Fruit fly (Drosophila melanogaster) whole organism: ENCODE data around the gene ArgRS.

Experiments used
- CG8478 ChIP-seq: fragments of >200 bp; optimal IDR thresholded peaks from 2 replicates; lab custom pipeline; 2018; ENCODE audit warnings: inconsistent platforms
- Dll ChIP-seq: fragments of >200 bp; optimal IDR thresholded peaks from 2 replicates; lab custom pipeline; 2017
- EcR ChIP-seq, 2 experiments: fragments of >200 bp; optimal IDR thresholded peaks; 2 replicates each; lab custom pipeline; 2017; ENCODE audit warnings: missing biosample characterization in 2 of 2, missing genetic modification characterization in 2 of 2, missing genetic modification reagents in 2 of 2
- pan ChIP-seq: fragments of >200 bp; optimal IDR thresholded peaks from 2 replicates; lab custom pipeline; 2017
- psq ChIP-seq: fragments of >200 bp; optimal IDR thresholded peaks from 2 replicates; lab custom pipeline; 2017
- usp ChIP-seq: fragments of >200 bp; optimal IDR thresholded peaks from 2 replicates; lab custom pipeline; 2017; ENCODE audit warnings: missing biosample characterization, missing genetic modification characterization, mixed read lengths

ArgRS gene

DNA sequence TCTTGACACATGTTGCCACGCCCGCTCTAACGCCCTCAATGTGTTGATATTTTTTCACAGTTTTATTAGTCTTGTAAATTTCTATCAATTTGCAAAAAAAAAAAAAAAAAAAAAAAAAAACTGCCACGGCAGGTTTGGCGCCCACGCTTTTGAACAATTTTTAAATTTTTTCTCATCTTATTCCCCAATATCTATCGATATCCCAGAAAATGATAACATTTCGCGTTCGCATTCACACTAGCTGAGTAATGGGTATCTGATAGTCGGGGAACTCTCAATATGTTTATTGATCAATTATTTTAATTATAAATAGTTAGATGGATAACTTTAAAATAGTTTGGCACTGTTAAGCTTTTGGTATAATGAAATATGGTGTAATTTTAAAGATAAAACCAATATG lies 2.6 kb downstream of the ArgRS start:
- no peak for TF ChIP-seq psq (lab: Kevin White, UChicago)
- no peak for TF ChIP-seq usp
- no peak for TF ChIP-seq CG8478
- no peak for TF ChIP-seq EcR (GFP tag; optimal IDR thresholded peaks at IDR 0.05; lab: Kevin White, UChicago)
- no peak for TF ChIP-seq pan (lab: Kevin White, UChicago)
- TF ChIP-seq Dll, result no peak

DNA sequence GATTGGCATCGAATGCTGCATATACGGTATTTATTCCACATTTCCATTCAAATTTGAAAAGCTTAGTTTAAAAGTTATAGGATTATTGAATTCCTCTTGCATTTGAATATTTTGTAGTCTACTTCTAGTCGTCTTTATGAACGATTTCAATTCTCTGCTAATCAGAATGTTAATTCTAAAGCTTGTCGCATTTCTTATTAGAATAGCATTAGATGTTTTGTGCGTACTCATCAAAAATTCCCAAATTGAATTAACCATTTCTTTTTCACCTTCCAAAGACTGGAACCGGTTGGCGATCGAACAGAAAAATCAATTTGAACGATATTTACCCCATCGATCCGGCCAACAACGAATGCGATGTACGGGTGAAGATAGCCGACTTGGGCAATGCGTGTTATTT lies 3.9 kb downstream of the ArgRS start:
- TF ChIP-seq EcR (GFP tag; optimal IDR thresholded peaks at IDR 0.05; lab: Kevin White, UChicago) (no peak), usp (no peak), psq (lab: Kevin White, UChicago) (no peak), Dll (no peak), pan (lab: Kevin White, UChicago) (no peak), CG8478 (no peak)

- TF ChIP-seq psq (lab: Kevin White, UChicago) (no peak), usp (no peak), CG8478 (no peak), EcR (GFP tag; optimal IDR thresholded peaks at IDR 0.05; lab: Kevin White, UChicago) (no peak), Dll (no peak), pan (lab: Kevin White, UChicago) (no peak)
Measured at dm6 chrX:15837530-15837929, 6.4 kb downstream of the ArgRS start, which contains the start of gene CG8565. Gene CG8565, plus strand, starts transcription at chrX:15837830.

dm6 chrX:15835393-15835792 lies 8.6 kb downstream of the ArgRS start, which contains the start of gene Chc:
Gene Chc, minus strand, starts transcription at chrX:15835490.
- TF ChIP-seq pan (lab: Kevin White, UChicago) (no peak), EcR (GFP tag; optimal IDR thresholded peaks at IDR 0.05; lab: Kevin White, UChicago) (no peak), CG8478 (no peak), psq (lab: Kevin White, UChicago) (no peak), Dll (no peak), usp (no peak)

DNA sequence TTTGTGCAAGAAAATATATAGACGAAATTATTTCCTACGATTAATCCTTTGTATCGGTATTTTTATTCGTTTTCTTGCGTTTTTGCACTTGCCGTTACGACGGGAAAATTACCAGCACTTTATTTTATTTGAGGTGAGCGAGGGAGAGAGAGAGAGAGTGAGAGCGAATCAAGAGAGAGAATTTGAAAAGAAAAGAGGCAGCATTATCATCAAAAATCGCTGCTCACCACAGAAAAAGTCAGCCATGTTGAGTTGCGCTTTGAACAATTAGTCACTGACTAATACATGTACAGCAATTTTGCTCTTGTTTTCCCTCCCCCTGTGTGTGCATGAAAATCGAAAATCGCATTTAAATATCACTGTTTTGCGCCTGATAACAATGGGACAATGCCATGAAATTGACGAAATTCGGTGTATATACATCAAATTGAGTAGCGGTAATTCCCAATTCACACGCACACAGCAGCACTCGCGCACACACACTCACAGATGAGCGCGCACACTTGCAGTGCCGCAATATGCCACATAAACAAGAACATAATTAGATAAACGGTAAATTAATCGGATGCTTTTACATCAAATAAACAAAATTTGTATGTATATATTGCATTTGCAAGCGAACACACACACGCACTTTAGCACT lies 9.2 kb downstream of the ArgRS start:
- TF ChIP-seq Dll (no peak), psq (lab: Kevin White, UChicago) (no peak), pan (lab: Kevin White, UChicago) (no peak), usp (no peak), EcR (GFP tag; optimal IDR thresholded peaks at IDR 0.05; lab: Kevin White, UChicago) (no peak), CG8478 (no peak)

DNA sequence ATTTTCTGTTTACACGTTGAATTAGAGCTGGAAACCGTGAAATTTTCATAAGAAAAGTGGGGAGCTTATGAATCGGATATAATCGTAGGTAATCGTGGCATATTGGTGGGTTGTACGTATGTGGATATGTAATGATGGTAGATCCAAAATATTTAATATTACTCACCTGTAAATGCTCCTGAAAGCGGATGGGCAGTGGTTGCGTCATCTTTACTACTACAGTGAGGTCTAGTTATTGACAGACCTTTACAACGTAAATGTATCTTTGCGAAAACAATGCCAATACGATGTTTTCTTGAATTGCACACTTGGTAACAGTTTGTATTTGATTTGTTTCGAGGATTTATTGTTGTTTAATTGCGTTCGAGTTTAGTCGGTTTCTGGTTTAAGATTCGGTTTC lies 10.0 kb downstream of the ArgRS start:
- TF ChIP-seq usp (no peak), Dll (no peak), pan (lab: Kevin White, UChicago) (no peak), CG8478 (no peak), EcR (GFP tag; optimal IDR thresholded peaks at IDR 0.05; lab: Kevin White, UChicago) (no peak), psq (lab: Kevin White, UChicago) (no peak)

dm6 chrX:15822363-15822762 lies 21.6 kb downstream of the ArgRS start:
- TF ChIP-seq Dll, result no peak
- TF ChIP-seq CG8478, result no peak
- no peak for TF ChIP-seq psq (lab: Kevin White, UChicago)
- no peak for TF ChIP-seq EcR (GFP tag; optimal IDR thresholded peaks at IDR 0.05; lab: Kevin White, UChicago)
- TF ChIP-seq pan (lab: Kevin White, UChicago), result no peak
- no peak for TF ChIP-seq usp

DNA sequence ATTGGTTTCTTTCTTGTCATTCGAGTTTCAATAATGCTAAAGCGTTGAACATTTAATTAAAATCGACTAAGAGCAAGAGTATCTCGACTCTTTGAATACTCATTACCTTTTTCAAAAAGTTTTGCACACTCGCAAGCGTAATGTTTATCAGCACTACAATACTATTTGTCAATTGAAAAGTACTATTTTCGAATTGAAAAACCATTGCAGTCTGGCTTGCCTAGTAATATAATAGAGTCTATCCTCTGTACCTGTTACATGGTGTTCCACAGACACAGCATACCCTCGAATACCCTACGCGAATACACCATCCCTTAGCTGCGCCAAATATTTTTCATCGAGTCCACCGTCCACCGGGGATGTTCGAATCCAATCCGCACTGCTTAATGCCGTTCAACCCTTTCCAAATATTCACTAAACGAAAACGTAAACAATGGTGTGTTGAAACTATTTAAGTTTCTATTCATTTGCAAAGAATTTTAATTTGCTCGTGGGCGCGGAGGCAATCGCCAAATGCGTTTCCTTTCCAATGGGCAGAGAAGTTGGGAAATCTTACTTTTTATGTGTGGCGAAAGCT lies 25.2 kb downstream of the ArgRS start:
- TF ChIP-seq CG8478, result no peak
- peak; percentile 67 for TF ChIP-seq pan (lab: Kevin White, UChicago)
- no peak for TF ChIP-seq psq (lab: Kevin White, UChicago)
- TF ChIP-seq EcR (GFP tag; optimal IDR thresholded peaks at IDR 0.05; lab: Kevin White, UChicago), result no peak
- TF ChIP-seq usp, result no peak

dm6 chrX:15817823-15818222 lies 26.1 kb downstream of the ArgRS start:
- TF ChIP-seq psq (lab: Kevin White, UChicago) (no peak), usp (no peak)

DNA sequence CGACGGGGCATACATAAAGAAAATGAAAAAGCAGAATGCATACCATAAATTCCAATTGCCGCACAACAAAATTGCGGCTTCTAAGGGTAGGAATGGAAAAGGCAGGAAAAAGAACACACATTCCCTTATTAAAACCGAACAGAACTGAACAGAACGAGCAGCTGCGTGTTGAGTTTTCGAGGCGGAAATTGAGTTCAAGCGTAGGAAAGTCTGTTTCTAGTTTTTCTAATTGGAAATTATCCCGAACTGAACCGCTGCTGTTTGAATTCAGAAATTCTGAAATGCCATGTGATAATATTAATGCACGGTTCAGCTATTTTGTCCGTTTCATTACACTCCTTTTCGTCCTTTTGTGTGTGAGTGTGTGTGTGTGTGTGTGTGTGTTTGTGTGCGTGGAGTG lies 27.0 kb downstream of the ArgRS start:
- TF ChIP-seq psq (lab: Kevin White, UChicago) (no peak), EcR (GFP tag; optimal IDR thresholded peaks at IDR 0.05; lab: Kevin White, UChicago) (no peak), pan (lab: Kevin White, UChicago) (no peak), CG8478 (no peak), Dll (no peak), usp (no peak)

dm6 chrX:15816127-15816526 lies 27.8 kb downstream of the ArgRS start:
- TF ChIP-seq pan (lab: Kevin White, UChicago) (no peak), psq (lab: Kevin White, UChicago) (no peak), usp (no peak), Dll (no peak)

DNA sequence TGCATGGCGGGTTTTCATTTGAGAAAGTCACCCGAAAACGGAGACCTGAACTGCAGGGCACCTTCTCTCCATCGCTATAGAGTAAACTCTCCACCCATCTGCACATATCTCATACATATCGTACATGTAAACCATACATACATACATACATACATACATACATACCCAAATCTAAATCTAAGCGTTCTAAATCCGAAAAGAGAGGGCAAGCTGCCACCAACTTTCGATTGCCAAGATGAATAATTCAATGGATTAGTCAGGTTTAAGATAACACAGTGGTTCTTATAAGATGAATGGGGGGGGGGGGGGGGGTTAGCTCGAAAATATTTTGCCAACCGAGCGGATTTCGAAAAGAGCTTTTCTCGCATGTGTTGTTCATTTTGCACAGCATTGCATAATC lies 29.5 kb downstream of the ArgRS start:
- TF ChIP-seq Dll (no peak), usp (no peak), CG8478 (no peak), psq (lab: Kevin White, UChicago) (no peak), pan (lab: Kevin White, UChicago) (no peak), EcR (GFP tag; optimal IDR thresholded peaks at IDR 0.05; lab: Kevin White, UChicago) (no peak)

dm6 chrX:15813224-15813623 lies 30.7 kb downstream of the ArgRS start:
- TF ChIP-seq CG8478 (no peak), Dll (no peak), pan (lab: Kevin White, UChicago) (no peak), EcR (GFP tag; optimal IDR thresholded peaks at IDR 0.05; lab: Kevin White, UChicago) (no peak), psq (lab: Kevin White, UChicago) (no peak), usp (no peak)
